Worm (Caenorhabditis elegans) whole organism, L4/young adult: ENCODE results near the gene Y22D7AR.3.

Experiments
- W03F9.2 ChIP-seq: fragments of 150-350 bp; optimal IDR thresholded peaks from 2 replicates; lab custom pipeline; 2014; ENCODE audit warnings: missing biosample characterization, missing genetic modification characterization
- dao-5 ChIP-seq: sonication (generic microtip); optimal IDR thresholded peaks from 2 replicates; lab custom pipeline; 2016; ENCODE audit warnings: missing genotype, missing genetic modification characterization, moderate library complexity, missing compliant biosample characterization
- him-1 ChIP-seq: sonication (generic microtip); optimal IDR thresholded peaks from 2 replicates; lab custom pipeline; 2016; ENCODE audit warnings: missing genotype, missing genetic modification reagents, missing genetic modification characterization, missing compliant biosample characterization

- TF ChIP-seq him-1 (no peak), W03F9.2 (tag; lab: Kevin White, UChicago) (no peak), dao-5 (no peak)
These were observed 7.7 kb upstream of the Y22D7AR.3 start for ce11 chrIII:1673320-1673719.
